Worm (Caenorhabditis elegans) whole organism, L4 larva: ENCODE data around the gene C48D1.9.

Experiments
- D1046.2 ChIP-seq: fragments of 200-800 bp; sonication (Bioruptor generic); IDR thresholded peaks from 2 replicates; pipeline ENCODE4 v1.3.6; 2022; ENCODE audit warnings: missing genetic modification characterization, missing compliant biosample characterization
- R02D3.7 ChIP-seq: fragments of 150-350 bp; sonication (generic microtip); optimal IDR thresholded peaks from 3 replicates; lab custom pipeline; 2014; ENCODE audit warnings: missing biosample characterization, missing genetic modification characterization
- T26A8.4 ChIP-seq: fragments of 200-800 bp; sonication (Bioruptor generic); IDR thresholded peaks from 2 replicates; pipeline ENCODE4 v1.3.6; 2022; ENCODE audit warnings: missing genetic modification characterization, missing compliant biosample characterization
- Y5F2A.4 ChIP-seq: fragments of 200-800 bp; sonication (Bioruptor generic); optimal IDR thresholded peaks from 2 replicates; lab custom pipeline; 2018; ENCODE audit warnings: mild to moderate bottlenecking, missing genetic modification characterization, missing compliant biosample characterization
- Y75B8A.6 ChIP-seq: fragments of 200-800 bp; sonication (Bioruptor generic); IDR thresholded peaks from 2 replicates; pipeline ENCODE4 v1.3.6; 2022; ENCODE audit warnings: missing genetic modification reagents, missing genetic modification characterization, missing compliant biosample characterization
- aha-1 ChIP-seq: fragments of 150-350 bp; peaks from one replicate; lab custom pipeline; 2014; ENCODE audit warnings: missing biosample characterization, missing genetic modification characterization
- ceh-28 ChIP-seq: fragments of 150-350 bp; optimal IDR thresholded peaks from 2 replicates; lab custom pipeline; 2014; ENCODE audit warnings: missing biosample characterization, missing genetic modification reagents, missing genetic modification characterization
- ctbp-1 ChIP-seq: fragments of 200-800 bp; sonication (Bioruptor generic); IDR thresholded peaks from 2 replicates; pipeline ENCODE4 v1.3.6; 2022; ENCODE audit warnings: missing genetic modification reagents, missing genetic modification characterization, missing compliant biosample characterization
- daf-16 ChIP-seq, 3 experiments: sonication (generic microtip); optimal IDR thresholded peaks; 2 replicates each; lab custom pipeline; 2016 to 2017; ENCODE audit warnings: missing genetic modification characterization in 3 of 3, missing genetic modification reagents in 3 of 3, mild to moderate bottlenecking in 2 of 3, missing compliant biosample characterization in 2 of 3, missing biosample characterization in 1 of 3, moderate library complexity in 1 of 3
- daf-19 ChIP-seq: fragments of 200-800 bp; sonication (Bioruptor generic); conservative IDR thresholded peaks from 2 replicates; pipeline ENCODE4 v1.3.6; 2022; ENCODE audit warnings: missing genetic modification characterization, missing compliant biosample characterization
- dve-1 ChIP-seq: sonication (generic microtip); optimal IDR thresholded peaks from 2 replicates; lab custom pipeline; 2017; ENCODE audit warnings: antibody characterized with exemption, mild to moderate bottlenecking, missing genetic modification characterization, missing compliant biosample characterization; ENCODE audit not compliant: insufficient read depth
- gei-8 ChIP-seq: fragments of 200-800 bp; sonication (Bioruptor generic); optimal IDR thresholded peaks from 2 replicates; lab custom pipeline; 2018; ENCODE audit warnings: mild to moderate bottlenecking, missing genetic modification characterization, missing compliant biosample characterization
- hlh-30 ChIP-seq: sonication (generic microtip); optimal IDR thresholded peaks from 2 replicates; lab custom pipeline; 2017; ENCODE audit warnings: antibody characterized with exemption, mild to moderate bottlenecking, missing genetic modification characterization, missing compliant biosample characterization; ENCODE audit not compliant: insufficient read depth
- lim-7 ChIP-seq: fragments of 200-800 bp; sonication (Bioruptor generic); IDR thresholded peaks from 2 replicates; pipeline ENCODE4 v1.3.6; 2022; ENCODE audit warnings: missing genetic modification characterization, missing compliant biosample characterization
- lin-1 ChIP-seq: fragments of 200-800 bp; sonication (Bioruptor generic); IDR thresholded peaks from 2 replicates; pipeline ENCODE4 v1.3.6; 2022; ENCODE audit warnings: missing genetic modification reagents, missing genetic modification characterization, missing compliant biosample characterization
- lin-38 ChIP-seq: fragments of 200-800 bp; sonication (Bioruptor generic); IDR thresholded peaks from 2 replicates; pipeline ENCODE4 v1.3.6; 2022; ENCODE audit warnings: missing genetic modification reagents, missing genetic modification characterization, missing compliant biosample characterization
- lsy-2 ChIP-seq, 2 experiments: fragments of 150-350 bp in 1 of 2; sonication (generic microtip) in 1 of 2; optimal IDR thresholded peaks; 2 replicates each; lab custom pipeline; 2014 to 2017; ENCODE audit warnings: missing biosample characterization in 2 of 2, missing genetic modification characterization in 2 of 2
- madf-5 ChIP-seq, 2 experiments: fragments of 200-800 bp; sonication (Bioruptor generic); IDR thresholded peaks; 2 replicates each; pipeline ENCODE4 v1.3.6; 2022; ENCODE audit warnings: missing compliant biosample characterization in 2 of 2, missing genetic modification characterization in 2 of 2
- mdt-29 ChIP-seq: fragments of 200-800 bp; sonication (Bioruptor generic); IDR thresholded peaks from 2 replicates; pipeline ENCODE4 v1.3.6; 2022; ENCODE audit warnings: missing genetic modification reagents, missing genetic modification characterization, missing compliant biosample characterization
- mes-2 ChIP-seq: sonication (generic microtip); optimal IDR thresholded peaks from 2 replicates; lab custom pipeline; 2016; ENCODE audit warnings: missing genotype, mild to moderate bottlenecking, missing genetic modification characterization, missing compliant biosample characterization; ENCODE audit not compliant: poor library complexity, severe bottlenecking
- nhr-10 ChIP-seq: fragments of 150-350 bp; optimal IDR thresholded peaks from 2 replicates; lab custom pipeline; 2014; ENCODE audit warnings: missing biosample characterization, missing genetic modification characterization
- nhr-28 ChIP-seq: fragments of 150-350 bp; optimal IDR thresholded peaks from 2 replicates; lab custom pipeline; 2014; ENCODE audit warnings: missing biosample characterization, missing genetic modification characterization
- rbr-2 ChIP-seq: sonication (generic microtip); optimal IDR thresholded peaks from 2 replicates; lab custom pipeline; 2016; ENCODE audit warnings: missing genotype, missing genetic modification characterization, missing compliant biosample characterization
- tra-1 ChIP-seq: fragments of 200-800 bp; sonication (Bioruptor generic); IDR thresholded peaks from 2 replicates; pipeline ENCODE4 v1.3.6; 2022; ENCODE audit warnings: missing genetic modification reagents, missing genetic modification characterization, missing compliant biosample characterization
- unc-130 ChIP-seq: sonication (generic microtip); optimal IDR thresholded peaks from 2 replicates; lab custom pipeline; 2016; ENCODE audit warnings: missing genetic modification reagents, missing genetic modification characterization, missing compliant biosample characterization
- unc-62 ChIP-seq, 3 experiments: fragments of 150-350 bp in 1 of 3; sonication (generic microtip); optimal IDR thresholded peaks in 2 of 3; peaks in 1 of 3; 1 replicate in 1 of 3; 2 replicates in 2 of 3; lab custom pipeline; 2014 to 2017; ENCODE audit warnings: missing biosample characterization in 3 of 3, missing genetic modification characterization in 3 of 3, missing genetic modification reagents in 3 of 3, missing genotype in 1 of 3
- zfp-3 ChIP-seq: fragments of 200-800 bp; sonication (Bioruptor generic); conservative IDR thresholded peaks from 2 replicates; pipeline ENCODE4 v1.3.6; 2022; ENCODE audit warnings: missing genetic modification reagents, missing genetic modification characterization, missing compliant biosample characterization
- zip-11 ChIP-seq: fragments of 200-800 bp; sonication (Bioruptor generic); IDR thresholded peaks from 2 replicates; pipeline ENCODE4 v1.3.6; 2022; ENCODE audit warnings: missing genetic modification characterization, missing compliant biosample characterization
- zip-2 ChIP-seq: fragments of 150-350 bp; optimal IDR thresholded peaks from 2 replicates; lab custom pipeline; 2014; ENCODE audit warnings: missing biosample characterization, missing genetic modification characterization
- ztf-11 ChIP-seq: fragments of 150-350 bp; optimal IDR thresholded peaks from 2 replicates; lab custom pipeline; 2014; ENCODE audit warnings: missing biosample characterization, missing genetic modification characterization
- ztf-7 ChIP-seq: fragments of 150-350 bp; optimal IDR thresholded peaks from 2 replicates; lab custom pipeline; 2014; ENCODE audit warnings: missing biosample characterization, missing genetic modification characterization

C48D1.9 gene

ce11 chrIV:13253841-13254240 lies 44.4 kb upstream of the C48D1.9 start, which contains the start of gene ttr-45 (continued):
- no peak for TF ChIP-seq Y5F2A.4 (GFP tag; lab: Kevin White, UChicago)
- TF ChIP-seq Y75B8A.6, result no peak
- peak; percentile 52 for TF ChIP-seq ztf-7 (tag; lab: Kevin White, UChicago)
- TF ChIP-seq, all 104 proteins: peak for 31

- no peak for TF ChIP-seq tra-1
- TF ChIP-seq unc-62 (GFP tag; optimal IDR thresholded peaks at IDR 0.05 in 1 of 2; lab: Kevin White, UChicago), result no peak
- no peak for TF ChIP-seq unc-62 (tag; optimal IDR thresholded peaks at IDR 0.05; lab: Kevin White, UChicago)
- peak; percentile 29 for TF ChIP-seq dve-1 (tag; lab: Kevin White, UChicago)
- no peak for TF ChIP-seq daf-19 (GFP tag; lab: Robert Waterston, UW)
- no peak for TF ChIP-seq lin-1 (GFP tag; lab: Robert Waterston, UW)
- TF ChIP-seq daf-16 (GFP tag; optimal IDR thresholded peaks at IDR 0.05; lab: Kevin White, UChicago), result no peak
- TF ChIP-seq daf-16 (tag; optimal IDR thresholded peaks at IDR 0.05; lab: Kevin White, UChicago), result peak; percentile 32
- no peak for TF ChIP-seq zip-11 (GFP tag; lab: Robert Waterston, UW)
- TF ChIP-seq D1046.2 (GFP tag; lab: Robert Waterston, UW), result no peak
- TF ChIP-seq, all 104 proteins: peak for 2
Observed at ce11 chrIV:13252211-13252610, 42.7 kb upstream of the C48D1.9 start, which contains the start of gene ttr-51. TSS of gene ttr-51 (minus strand) at chrIV:13252311.

ce11 chrIV:13250243-13250642 lies 40.8 kb upstream of the C48D1.9 start:
- 0 out of 2 replicates have a peak, but pooled peaks have one; percentile 14 for TF ChIP-seq T26A8.4 (GFP tag; lab: Robert Waterston, UW)
- 0 out of 2 replicates have a peak, but pooled peaks have one; percentile 9 for TF ChIP-seq lim-7
- no peak for TF ChIP-seq lsy-2 (tag; optimal IDR thresholded peaks at IDR 0.05; lab: Kevin White, UChicago)
- no peak for TF ChIP-seq rbr-2
- no peak for TF ChIP-seq nhr-10 (tag; lab: Kevin White, UChicago)
- peak; percentile 81; the same call in 1 of the 2 replicates for TF ChIP-seq zfp-3 (GFP tag; lab: Robert Waterston, UW)
- peak; percentile 43; the same call in 1 of the 2 replicates for TF ChIP-seq mdt-29 (GFP tag; lab: Robert Waterston, UW)
- no peak for TF ChIP-seq zip-2 (tag; lab: Kevin White, UChicago)
- no peak for TF ChIP-seq daf-16 (GFP tag; optimal IDR thresholded peaks at IDR 0.05; lab: Kevin White, UChicago)
- TF ChIP-seq daf-16 (tag; optimal IDR thresholded peaks at IDR 0.05; lab: Kevin White, UChicago), result no peak
- TF ChIP-seq nhr-28, result no peak
- TF ChIP-seq gei-8 (GFP tag; lab: Kevin White, UChicago), result no peak
- no peak for TF ChIP-seq ceh-28 (tag; lab: Kevin White, UChicago)
- peak; percentile 8 for TF ChIP-seq mes-2
- TF ChIP-seq dve-1 (tag; lab: Kevin White, UChicago), result no peak

ce11 chrIV:13247780-13248179 lies 38.3 kb upstream of the C48D1.9 start:
- 0 out of 2 replicates have a peak, but pooled peaks have one; percentile 29 for TF ChIP-seq lin-38 (GFP tag; lab: Robert Waterston, UW)
- TF ChIP-seq madf-5 (GFP tag; IDR thresholded peaks at IDR 0.05; lab: Robert Waterston, UW), result no peak
- no peak for TF ChIP-seq ctbp-1
- TF ChIP-seq ztf-11 (tag; lab: Kevin White, UChicago), result no peak
- no peak for TF ChIP-seq R02D3.7
- TF ChIP-seq mes-2, result no peak
- peak; percentile 21 for TF ChIP-seq aha-1
- no peak for TF ChIP-seq unc-130 (GFP tag; lab: Kevin White, UChicago)
- no peak for TF ChIP-seq hlh-30 (tag; lab: Kevin White, UChicago)
- TF ChIP-seq, all 104 proteins: peak for 2

ce11 chrIV:13246961-13247360 lies 37.5 kb upstream of the C48D1.9 start, which contains the start of gene JC8.7:
TSS of gene JC8.7 (plus strand) at chrIV:13247261.
- no peak for TF ChIP-seq zip-11 (GFP tag; lab: Robert Waterston, UW)
- TF ChIP-seq aha-1, result peak; percentile 45
